Fruit fly (Drosophila melanogaster): ENCODE results near the gene Cpr97Eb.

The Cpr97Eb gene

DNA sequence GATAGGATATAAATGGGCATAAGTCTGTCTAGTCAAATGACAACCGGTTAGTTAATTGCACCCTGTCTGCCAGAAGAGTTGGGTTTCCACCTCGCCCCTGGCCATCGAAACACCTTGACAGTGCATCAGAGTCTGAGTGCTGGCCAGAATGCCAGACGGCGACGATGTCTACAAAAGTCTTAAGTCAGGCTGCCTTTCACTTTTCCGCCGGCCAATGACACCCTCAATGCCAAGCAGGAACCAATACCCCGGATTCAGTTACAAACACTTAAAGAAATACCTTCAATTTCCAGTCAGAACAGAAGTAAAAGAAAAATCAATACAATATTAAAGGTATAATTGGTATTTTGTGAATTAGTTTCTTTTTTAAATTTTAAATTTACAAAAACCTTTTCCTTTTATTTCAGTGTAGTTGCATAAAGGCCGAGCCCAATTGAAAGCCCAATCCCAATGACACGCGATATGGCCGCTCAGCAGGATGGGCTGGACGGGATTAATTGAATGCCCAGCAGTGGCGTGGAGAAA, 6.3 kb downstream of the Cpr97Eb start:
- TF ChIP-seq CG1620 (GFP tag; optimal IDR thresholded peaks at IDR 0.05) (no peak), cic (GFP tag; optimal IDR thresholded peaks at IDR 0.05) (no peak), Mnt (GFP tag; optimal IDR thresholded peaks at IDR 0.05) (no peak), kay (GFP tag; ENCODE audit: borderline replicate concordance) (no peak), CG7045 (GFP tag; optimal IDR thresholded peaks at IDR 0.05) (no peak), CG12768 (GFP tag; optimal IDR thresholded peaks at IDR 0.05) (no peak), toe (GFP tag; optimal IDR thresholded peaks at IDR 0.05) (no peak)

DNA sequence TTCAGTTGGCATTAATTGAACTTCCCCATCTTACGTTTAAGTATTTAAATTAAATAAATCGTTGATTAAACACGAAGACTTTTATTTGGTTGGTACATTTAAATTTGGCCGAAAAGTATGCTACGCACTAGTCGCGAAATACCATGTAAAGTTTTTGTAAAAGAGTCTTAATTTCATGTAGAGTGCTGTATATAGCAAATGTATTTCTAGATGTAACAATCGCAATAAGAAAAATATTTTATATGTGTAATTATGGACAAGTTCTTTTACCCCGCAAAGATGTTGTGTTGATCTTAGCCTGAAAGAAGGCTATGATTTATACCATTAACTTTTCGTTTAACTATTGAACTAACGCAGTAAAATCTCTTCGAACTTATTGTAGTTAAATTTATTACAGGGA, 8.2 kb downstream of the Cpr97Eb start:
- TF ChIP-seq cnc (optimal IDR thresholded peaks at IDR 0.05) (no peak), CG7045 (GFP tag; optimal IDR thresholded peaks at IDR 0.05) (no peak), CG5204 (GFP tag; optimal IDR thresholded peaks at IDR 0.05) (no peak), CG12768 (GFP tag; optimal IDR thresholded peaks at IDR 0.05) (no peak), bab1 (GFP tag; optimal IDR thresholded peaks at IDR 0.05) (no peak), CG33017 (tag; optimal IDR thresholded peaks at IDR 0.05) (no peak), CG7101 (tag; optimal IDR thresholded peaks at IDR 0.05) (no peak), Hr96 (GFP tag; optimal IDR thresholded peaks at IDR 0.05) (no peak), cic (GFP tag; optimal IDR thresholded peaks at IDR 0.05) (no peak), ovo (GFP tag; optimal IDR thresholded peaks at IDR 0.05) (no peak), toe (GFP tag; optimal IDR thresholded peaks at IDR 0.05) (no peak), CG11617 (GFP tag; optimal IDR thresholded peaks at IDR 0.05) (no peak), CG1620 (GFP tag; optimal IDR thresholded peaks at IDR 0.05) (no peak), Crg-1 (GFP tag; optimal IDR thresholded peaks at IDR 0.05) (no peak), Mnt (GFP tag; optimal IDR thresholded peaks at IDR 0.05) (no peak)

DNA sequence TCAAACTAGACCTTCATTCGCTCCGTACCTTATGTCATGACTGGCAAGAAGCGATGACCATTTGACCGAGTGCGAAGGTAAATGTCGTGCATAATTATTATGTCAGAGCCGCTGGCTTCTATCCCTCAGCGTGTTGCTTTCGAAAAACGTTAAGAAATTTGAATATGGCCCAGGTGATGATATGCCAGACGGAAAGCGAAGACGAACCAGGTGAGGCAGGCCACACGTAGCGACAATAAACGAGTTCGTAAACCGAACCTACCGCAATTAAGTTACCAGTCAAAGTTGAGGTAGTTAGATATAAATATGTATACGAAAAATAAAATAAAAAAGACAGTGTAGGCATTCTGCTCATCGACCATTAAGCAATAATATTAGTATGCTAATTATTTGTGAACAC, 14.3 kb downstream of the Cpr97Eb start:
- no peak for TF ChIP-seq CG33017 (tag; optimal IDR thresholded peaks at IDR 0.05)
- TF ChIP-seq ovo (GFP tag; optimal IDR thresholded peaks at IDR 0.05), result no peak
- TF ChIP-seq CG1620 (GFP tag; optimal IDR thresholded peaks at IDR 0.05), result no peak

DNA sequence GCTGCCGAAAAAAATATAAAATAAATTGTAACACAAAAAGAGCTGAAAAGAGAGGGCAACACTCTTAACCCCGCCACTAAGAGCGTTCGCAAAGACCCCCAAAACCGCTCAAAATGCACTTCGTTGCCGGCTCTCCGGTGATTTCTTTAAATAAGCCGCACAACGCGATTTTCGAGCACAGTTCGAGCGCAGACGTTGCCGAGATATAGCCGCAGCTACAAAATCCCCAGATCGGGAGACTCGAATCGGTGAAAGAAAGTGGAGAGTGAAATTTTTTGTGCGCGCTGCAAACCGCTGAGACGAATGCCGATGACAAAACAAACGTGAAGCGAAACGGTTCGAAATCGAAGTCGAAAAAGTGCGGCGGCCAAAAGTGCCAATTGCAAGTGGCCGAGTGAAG, 15.2 kb downstream of the Cpr97Eb start, which contains the start of gene CG14257:
TSS of gene CG14257 (plus strand) at position 177 of the 400 bp plus-strand sequence.
- TF ChIP-seq CG5204 (GFP tag; optimal IDR thresholded peaks at IDR 0.05), result no peak
- TF ChIP-seq ovo (GFP tag; optimal IDR thresholded peaks at IDR 0.05), result no peak
- TF ChIP-seq CG14711 (tag; optimal IDR thresholded peaks at IDR 0.05), result no peak
- TF ChIP-seq cnc (optimal IDR thresholded peaks at IDR 0.05), result no peak
- no peak for TF ChIP-seq Mnt (GFP tag; optimal IDR thresholded peaks at IDR 0.05)
- TF ChIP-seq cic (GFP tag; optimal IDR thresholded peaks at IDR 0.05), result no peak
- no peak for TF ChIP-seq CG1620 (GFP tag; optimal IDR thresholded peaks at IDR 0.05)
- TF ChIP-seq Crg-1 (GFP tag; optimal IDR thresholded peaks at IDR 0.05), result no peak
- no peak for TF ChIP-seq CG11617 (GFP tag; optimal IDR thresholded peaks at IDR 0.05)
- no peak for TF ChIP-seq CG12768 (GFP tag; optimal IDR thresholded peaks at IDR 0.05)
- no peak for TF ChIP-seq bab1 (GFP tag; optimal IDR thresholded peaks at IDR 0.05)
- no peak for TF ChIP-seq kay (GFP tag; ENCODE audit: borderline replicate concordance)
- no peak for TF ChIP-seq toe (GFP tag; optimal IDR thresholded peaks at IDR 0.05)
- TF ChIP-seq Hr96 (GFP tag; optimal IDR thresholded peaks at IDR 0.05), result no peak
- no peak for TF ChIP-seq CG33017 (tag; optimal IDR thresholded peaks at IDR 0.05)
- no peak for TF ChIP-seq CG7101 (tag; optimal IDR thresholded peaks at IDR 0.05)
- TF ChIP-seq pad (GFP tag; optimal IDR thresholded peaks at IDR 0.05), result no peak
- no peak for TF ChIP-seq CG7045 (GFP tag; optimal IDR thresholded peaks at IDR 0.05)
- no peak for TF ChIP-seq Clk (GFP tag; optimal IDR thresholded peaks at IDR 0.05)

DNA sequence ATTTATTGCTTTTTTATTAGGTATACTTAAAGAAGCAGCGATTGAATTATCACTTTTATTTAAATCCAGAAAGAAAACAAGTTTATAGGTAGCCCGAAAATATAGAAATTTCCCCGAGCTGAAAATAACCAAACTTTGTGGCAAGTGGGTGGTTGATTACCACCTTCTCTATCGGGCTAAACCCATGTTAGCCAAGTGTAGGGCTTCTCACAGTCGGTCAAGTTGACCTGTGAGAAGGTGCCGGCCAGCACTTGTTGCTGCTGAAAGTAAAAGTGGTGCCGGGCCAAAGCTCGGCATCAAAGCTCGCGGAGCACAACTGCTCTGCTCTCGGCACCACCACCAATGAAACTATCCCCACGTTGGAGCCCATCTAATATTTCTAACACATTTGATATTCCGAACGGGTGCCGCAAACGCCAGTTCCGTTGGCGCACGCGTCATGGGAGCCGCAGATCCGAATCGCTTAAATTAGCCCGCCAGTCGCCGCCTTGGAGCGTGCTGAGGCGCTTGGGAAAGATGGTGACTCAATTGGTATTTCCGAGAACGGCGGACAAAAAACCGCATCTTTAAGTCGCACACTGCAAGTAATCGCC, 19.9 kb downstream of the Cpr97Eb start:
- TF ChIP-seq Hr96 (GFP tag; optimal IDR thresholded peaks at IDR 0.05), result no peak
- no peak for TF ChIP-seq Crg-1 (GFP tag; optimal IDR thresholded peaks at IDR 0.05)
- TF ChIP-seq CG14711 (tag; optimal IDR thresholded peaks at IDR 0.05), result no peak
- no peak for TF ChIP-seq tj (GFP tag; optimal IDR thresholded peaks at IDR 0.05)
- peak; percentile 14 for TF ChIP-seq CG12768 (GFP tag; optimal IDR thresholded peaks at IDR 0.05)
- peak; percentile 69 for TF ChIP-seq kay (GFP tag; ENCODE audit: borderline replicate concordance)
- no peak for TF ChIP-seq Mnt (GFP tag; optimal IDR thresholded peaks at IDR 0.05)
- no peak for TF ChIP-seq CG5204 (GFP tag; optimal IDR thresholded peaks at IDR 0.05)
- TF ChIP-seq toe (GFP tag; optimal IDR thresholded peaks at IDR 0.05), result no peak
- no peak for TF ChIP-seq bab1 (GFP tag; optimal IDR thresholded peaks at IDR 0.05)
- no peak for TF ChIP-seq cnc (optimal IDR thresholded peaks at IDR 0.05)
- TF ChIP-seq CG7045 (GFP tag; optimal IDR thresholded peaks at IDR 0.05), result no peak

DNA sequence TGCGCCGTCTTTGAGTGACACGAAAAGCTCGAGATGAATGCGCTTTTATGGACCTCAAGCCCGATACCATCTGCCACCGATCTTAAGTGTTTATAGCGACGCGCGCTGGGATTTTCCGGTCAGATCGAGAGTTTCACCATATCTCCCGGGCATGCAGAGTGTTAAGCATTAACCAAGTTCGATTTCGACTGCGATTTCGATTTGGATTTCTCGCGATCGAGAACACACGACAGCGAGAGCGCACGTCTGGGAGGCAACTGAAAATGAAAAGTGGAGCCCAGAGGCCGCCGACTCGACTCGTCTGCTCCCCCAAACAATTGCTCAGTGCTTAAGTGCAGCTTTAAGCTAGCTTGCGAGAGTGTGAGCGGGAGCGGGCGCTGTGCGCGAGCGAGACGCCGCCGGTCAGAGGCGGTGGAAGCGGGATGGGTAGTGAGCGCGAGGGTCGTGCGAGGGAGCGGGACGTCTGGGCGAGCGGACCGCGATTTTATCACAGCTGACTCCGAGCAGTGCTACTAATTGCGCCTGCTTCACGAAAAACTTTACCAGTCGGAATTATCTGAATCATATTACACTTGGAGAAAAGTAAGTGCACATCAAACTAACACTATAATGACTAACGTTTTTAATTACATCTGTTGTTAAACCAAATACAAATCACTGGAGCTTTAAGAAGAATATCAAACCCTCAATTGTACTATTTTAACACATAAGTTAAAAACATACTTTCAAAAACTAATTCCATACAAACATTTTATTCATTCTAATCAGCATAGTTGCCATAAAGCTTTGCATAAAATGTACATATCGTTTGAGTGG, 20.9 kb downstream of the Cpr97Eb start, which contains the start of gene spz:
TSS of gene spz (minus strand) at position 261 of the 816 bp plus-strand sequence.
- TF ChIP-seq Crg-1 (GFP tag; optimal IDR thresholded peaks at IDR 0.05) (no peak), CG5204 (GFP tag; optimal IDR thresholded peaks at IDR 0.05) (no peak), Clk (GFP tag; optimal IDR thresholded peaks at IDR 0.05) (no peak), Mnt (GFP tag; optimal IDR thresholded peaks at IDR 0.05) (no peak), CG14711 (tag; optimal IDR thresholded peaks at IDR 0.05) (no peak), kay (GFP tag; ENCODE audit: borderline replicate concordance) (no peak), CG33017 (tag; optimal IDR thresholded peaks at IDR 0.05) (no peak), CG7101 (tag; optimal IDR thresholded peaks at IDR 0.05) (no peak), CG12768 (GFP tag; optimal IDR thresholded peaks at IDR 0.05) (peak; percentile 11), ovo (GFP tag; optimal IDR thresholded peaks at IDR 0.05) (peak; percentile 40), pad (GFP tag; optimal IDR thresholded peaks at IDR 0.05) (peak; percentile 46), CG7045 (GFP tag; optimal IDR thresholded peaks at IDR 0.05) (no peak), cnc (optimal IDR thresholded peaks at IDR 0.05) (no peak), Hr96 (GFP tag; optimal IDR thresholded peaks at IDR 0.05) (no peak), bab1 (GFP tag; optimal IDR thresholded peaks at IDR 0.05) (peak; percentile 31), CG1620 (GFP tag; optimal IDR thresholded peaks at IDR 0.05) (no peak)
